Fruit fly (Drosophila melanogaster): ENCODE measurements around the gene Mnt.

The Mnt gene

DNA sequence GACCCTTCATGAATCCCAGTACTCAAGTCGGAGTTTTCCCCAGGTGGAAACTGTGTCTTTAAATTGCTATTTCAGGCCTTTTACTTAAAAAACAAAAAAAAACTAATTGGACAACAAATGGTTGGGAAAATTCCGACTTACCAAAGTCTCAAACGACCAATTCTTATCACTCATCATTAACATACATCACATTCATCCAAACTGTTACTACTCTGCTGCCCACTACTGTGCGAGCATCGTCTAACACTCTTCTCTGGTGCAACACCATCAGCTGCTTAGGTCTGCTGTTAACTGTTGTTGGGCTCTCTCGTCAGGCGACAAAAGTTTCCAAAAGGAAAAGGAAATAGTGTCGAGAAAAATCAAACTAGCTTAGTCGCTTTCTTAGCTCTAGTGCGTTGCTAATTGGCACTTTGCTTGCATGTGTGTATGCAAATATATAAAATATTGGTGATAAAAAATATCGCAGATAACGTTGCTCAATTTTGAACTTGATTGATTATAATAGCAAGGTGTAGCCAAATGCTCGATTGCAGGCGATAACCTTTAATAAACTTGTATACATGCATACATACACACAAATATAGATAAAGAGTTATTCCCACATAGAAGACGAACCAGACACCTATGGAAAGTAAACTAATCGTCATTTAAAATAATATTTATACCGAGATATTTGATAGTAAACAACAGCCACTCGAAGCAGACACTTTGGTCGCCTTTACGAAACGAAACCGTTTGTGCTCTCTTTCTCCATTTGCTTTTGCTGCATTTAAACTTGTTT is 22.6 kb downstream of the Mnt start (continued):
- TF ChIP-seq fru (optimal IDR thresholded peaks at IDR 0.05) (no peak), Atf6 (GFP tag; IDR thresholded peaks at IDR 0.05) (no peak), CG16815 (GFP tag; optimal IDR thresholded peaks at IDR 0.05) (peak; percentile 57), CG18764 (GFP tag; optimal IDR thresholded peaks at IDR 0.05) (peak; percentile 3), Vsx1 (GFP tag; optimal IDR thresholded peaks at IDR 0.05) (peak; percentile 9), CG1792 (GFP tag; optimal IDR thresholded peaks at IDR 0.05) (no peak), CG2712 (tag; optimal IDR thresholded peaks at IDR 0.05) (peak; percentile 65), CG17612 (GFP tag; IDR thresholded peaks at IDR 0.05) (no peak), Poxn (GFP tag; IDR thresholded peaks at IDR 0.05) (no peak), Antp (GFP tag; optimal IDR thresholded peaks at IDR 0.05) (peak; percentile 42), sens-2 (GFP tag; IDR thresholded peaks at IDR 0.05) (no peak), BEAF-32 (GFP tag; optimal IDR thresholded peaks at IDR 0.05) (no peak), cg (GFP tag; optimal IDR thresholded peaks at IDR 0.05) (no peak), shn (GFP tag; optimal IDR thresholded peaks at IDR 0.05) (peak; percentile 57), nerfin-1 (tag; optimal IDR thresholded peaks at IDR 0.05) (peak; percentile 55), CG9876 (GFP tag; optimal IDR thresholded peaks at IDR 0.05) (no peak), CG5953 (GFP tag; IDR thresholded peaks at IDR 0.05) (no peak), klu (GFP tag; IDR thresholded peaks at IDR 0.05) (no peak), CG13894 (tag; optimal IDR thresholded peaks at IDR 0.05) (no peak), rib (GFP tag; IDR thresholded peaks at IDR 0.05) (no peak), E2f1 (GFP tag; IDR thresholded peaks at IDR 0.05) (0 out of 2 replicates have a peak, but pooled peaks have one; percentile 8), da (GFP tag; optimal IDR thresholded peaks at IDR 0.05) (no peak), CG3838 (GFP tag; optimal IDR thresholded peaks at IDR 0.05) (peak; percentile 10), CG16779 (GFP tag; IDR thresholded peaks at IDR 0.05) (no peak), CG8924 (tag; optimal IDR thresholded peaks at IDR 0.05) (peak; percentile 75), CG4730 (GFP tag; IDR thresholded peaks at IDR 0.05) (no peak), odd (GFP tag; optimal IDR thresholded peaks at IDR 0.05) (peak; percentile 47), CG32532 (GFP tag; IDR thresholded peaks at IDR 0.05) (no peak), Dek (tag; optimal IDR thresholded peaks at IDR 0.05) (no peak), Chrac-16 (GFP tag; optimal IDR thresholded peaks at IDR 0.05) (peak; percentile 33), ssp (GFP tag; IDR thresholded peaks at IDR 0.05) (no peak), CG10543 (GFP tag; optimal IDR thresholded peaks at IDR 0.05) (no peak), esg (GFP tag; conservative IDR thresholded peaks at IDR 0.05) (peak; percentile 15; the same call in 1 of the 2 replicates), CG12659 (GFP tag; optimal IDR thresholded peaks at IDR 0.05) (peak; percentile 63), ken (GFP tag; IDR thresholded peaks at IDR 0.05) (0 out of 3 replicates have a peak, but pooled peaks have one; percentile 53), PHDP (tag; optimal IDR thresholded peaks at IDR 0.05) (peak; percentile 22), wor (GFP tag; IDR thresholded peaks at IDR 0.05) (no peak), vvl (GFP tag; IDR thresholded peaks at IDR 0.05) (no peak), Hey (tag; optimal IDR thresholded peaks at IDR 0.05) (no peak), CG13296 (GFP tag; optimal IDR thresholded peaks at IDR 0.05) (no peak), Sin3A (optimal IDR thresholded peaks at IDR 0.05) (no peak), mirr (GFP tag; optimal IDR thresholded peaks at IDR 0.05) (no peak), CG30431 (GFP tag; optimal IDR thresholded peaks at IDR 0.05) (peak; percentile 4), CG7987 (GFP tag; optimal IDR thresholded peaks at IDR 0.05) (no peak), CG11093 (GFP tag; IDR thresholded peaks at IDR 0.05) (0 out of 3 replicates have a peak, but pooled peaks have one; percentile 12), Eip74EF (GFP tag; optimal IDR thresholded peaks at IDR 0.05) (peak in 1 of 2 experiments; percentile 57), twi (tag; optimal IDR thresholded peaks at IDR 0.05) (peak; percentile 43), ro (GFP tag; IDR thresholded peaks at IDR 0.05) (no peak), CG9609 (GFP tag; optimal IDR thresholded peaks at IDR 0.05) (peak; percentile 17), CG14441 (GFP tag; IDR thresholded peaks at IDR 0.05) (peak; percentile 18; the same call in 1 of the 2 replicates), kah (GFP tag; optimal IDR thresholded peaks at IDR 0.05) (peak; percentile 25)
